Worm (Caenorhabditis elegans): ENCODE data around the gene knl-1.

- peak; percentile 2 for TF ChIP-seq W03F9.2 (tag; optimal IDR thresholded peaks at IDR 0.05)
- peak; percentile 84 for TF ChIP-seq him-1 (tag; optimal IDR thresholded peaks at IDR 0.05)
- no peak for TF ChIP-seq dao-5 (tag; optimal IDR thresholded peaks at IDR 0.05)
Measured at ce11 chrIII:8227511-8227910, 22.9 kb upstream of the knl-1 start, which contains the start of gene fbxl-1.

All from whole organism, L4/young adult.